Worm (Caenorhabditis elegans) whole organism, L1 larva: ENCODE results near the gene dct-15.

Source experiments
- F16B12.6 ChIP-seq: fragments of 150-350 bp; optimal IDR thresholded peaks from 2 replicates; lab custom pipeline; 2014; ENCODE audit warnings: missing biosample characterization, missing genetic modification characterization
- nhr-11 ChIP-seq: fragments of 150-350 bp; optimal IDR thresholded peaks from 2 replicates; lab custom pipeline; 2014; ENCODE audit warnings: missing biosample characterization, missing genetic modification characterization
- nhr-77 ChIP-seq: fragments of 150-350 bp; optimal IDR thresholded peaks from 2 replicates; lab custom pipeline; 2014; ENCODE audit warnings: missing biosample characterization, missing genetic modification characterization
- nhr-90 ChIP-seq: sonication (generic microtip); optimal IDR thresholded peaks from 2 replicates; lab custom pipeline; 2016; ENCODE audit warnings: mild to moderate bottlenecking, missing genetic modification characterization, missing compliant biosample characterization; ENCODE audit not compliant: poor library complexity
- unc-62 ChIP-seq: fragments of 150-350 bp; optimal IDR thresholded peaks from 2 replicates; lab custom pipeline; 2014; ENCODE audit warnings: missing biosample characterization, missing genetic modification reagents, missing genetic modification characterization
- ztf-11 ChIP-seq, 2 experiments: sonication (generic microtip); optimal IDR thresholded peaks; 2 replicates each; lab custom pipeline; 2016 to 2017; ENCODE audit warnings: missing genetic modification characterization in 2 of 2, missing biosample characterization in 1 of 2, missing compliant biosample characterization in 1 of 2

- TF ChIP-seq nhr-90 (tag; lab: Kevin White, UChicago) (no peak), nhr-77 (tag; lab: Kevin White, UChicago) (no peak), unc-62 (GFP tag; lab: Kevin White, UChicago) (no peak), nhr-11 (no peak), F16B12.6 (no peak), ztf-11 (tag; optimal IDR thresholded peaks at IDR 0.05; lab: Kevin White, UChicago) (no peak)
Observed at ce11 chrIV:9799664-9800063, 10.9 kb downstream of the dct-15 start.
